Worm (Caenorhabditis elegans) whole organism, early embryonic: ENCODE measurements around the gene Y75B12B.11.

ENCODE experiments used
- B0310.2 ChIP-seq: sonication (generic microtip); optimal IDR thresholded peaks from 2 replicates; lab custom pipeline; 2016; ENCODE audit warnings: mild to moderate bottlenecking, missing genetic modification characterization, missing compliant biosample characterization
- ceh-13 ChIP-seq: fragments of 200-800 bp; sonication (Bioruptor generic); optimal IDR thresholded peaks from 2 replicates; lab custom pipeline; 2018; ENCODE audit warnings: mild to moderate bottlenecking, missing genetic modification characterization, missing compliant biosample characterization
- ets-7 ChIP-seq: sonication (generic microtip); optimal IDR thresholded peaks from 2 replicates; lab custom pipeline; 2016; ENCODE audit warnings: missing genotype, missing genetic modification characterization, missing compliant biosample characterization
- flt-1 ChIP-seq: fragments of 200-800 bp; sonication (Bioruptor generic); IDR thresholded peaks from 2 replicates; pipeline ENCODE4 v1.3.6; 2022; ENCODE audit warnings: missing genetic modification characterization, missing compliant biosample characterization
- hmg-4 ChIP-seq: fragments of 200-800 bp; sonication (Bioruptor generic); optimal IDR thresholded peaks from 2 replicates; lab custom pipeline; 2018; ENCODE audit warnings: mild to moderate bottlenecking, missing genetic modification characterization, missing compliant biosample characterization
- sea-1 ChIP-seq: fragments of 200-800 bp; sonication (Bioruptor generic); conservative IDR thresholded peaks from 2 replicates; pipeline ENCODE4 v1.3.6; 2022; ENCODE audit warnings: missing genetic modification characterization, missing compliant biosample characterization
- tra-4 ChIP-seq: sonication (generic microtip); optimal IDR thresholded peaks from 2 replicates; lab custom pipeline; 2017; ENCODE audit warnings: missing genetic modification characterization, missing compliant biosample characterization

ce11 chrV:15158691-15159090 is 32.4 kb upstream of the Y75B12B.11 start, which contains the start of gene str-45:
- no peak for TF ChIP-seq ceh-13
- no peak for TF ChIP-seq B0310.2 (tag; lab: Kevin White, UChicago)
- TF ChIP-seq tra-4 (tag; lab: Kevin White, UChicago): no peak
- no peak for TF ChIP-seq hmg-4
- TF ChIP-seq sea-1 (GFP tag; lab: Robert Waterston, UW): no peak
- no peak for TF ChIP-seq flt-1
- TF ChIP-seq ets-7 (tag; lab: Kevin White, UChicago): no peak
